Worm (Caenorhabditis elegans) whole organism, late embryonic: Measurements from ENCODE around the gene tag-89.

Experiments used
- C08G9.2 ChIP-seq: sonication (generic microtip); optimal IDR thresholded peaks from 2 replicates; lab custom pipeline; 2016; ENCODE audit warnings: mild to moderate bottlenecking, missing genetic modification characterization, moderate library complexity, missing compliant biosample characterization
- C38D4.7 ChIP-seq: fragments of 200-800 bp; sonication (Bioruptor generic); optimal IDR thresholded peaks from 2 replicates; lab custom pipeline; 2018; ENCODE audit warnings: mild to moderate bottlenecking, missing genetic modification characterization, moderate library complexity, missing compliant biosample characterization
- ama-1 ChIP-seq: fragments of 150-350 bp; optimal IDR thresholded peaks from 2 replicates; lab custom pipeline; 2014
- ceh-22 ChIP-seq: sonication (generic microtip); optimal IDR thresholded peaks from 2 replicates; lab custom pipeline; 2017; ENCODE audit warnings: missing biosample characterization, missing genetic modification characterization
- ceh-31 ChIP-seq: sonication (generic microtip); optimal IDR thresholded peaks from 2 replicates; lab custom pipeline; 2016; ENCODE audit warnings: missing genetic modification characterization, missing compliant biosample characterization
- ceh-45 ChIP-seq: fragments of 200-800 bp; sonication (Bioruptor generic); IDR thresholded peaks from 2 replicates; pipeline ENCODE4 v1.3.6; 2022; ENCODE audit warnings: missing genetic modification reagents, missing genetic modification characterization, missing compliant biosample characterization
- hlh-30 ChIP-seq: sonication (generic microtip); optimal IDR thresholded peaks from 2 replicates; lab custom pipeline; 2017; ENCODE audit warnings: antibody characterized with exemption, missing genetic modification characterization, missing compliant biosample characterization; ENCODE audit not compliant: insufficient read depth
- lin-11 ChIP-seq: fragments of 200-800 bp; sonication (Bioruptor generic); optimal IDR thresholded peaks from 2 replicates; lab custom pipeline; 2018; ENCODE audit warnings: mild to moderate bottlenecking, missing genetic modification characterization, missing compliant biosample characterization
- madf-2 ChIP-seq: sonication (generic microtip); optimal IDR thresholded peaks from 2 replicates; lab custom pipeline; 2017; ENCODE audit warnings: missing genetic modification characterization, missing compliant biosample characterization
- nhr-11 ChIP-seq: fragments of 150-350 bp; optimal IDR thresholded peaks from 2 replicates; lab custom pipeline; 2014; ENCODE audit warnings: missing biosample characterization, missing genetic modification characterization
- pat-9 ChIP-seq: fragments of 200-800 bp; sonication (Bioruptor generic); optimal IDR thresholded peaks from 2 replicates; lab custom pipeline; 2018; ENCODE audit warnings: mild to moderate bottlenecking, missing genetic modification characterization, moderate library complexity, missing compliant biosample characterization
- ttx-3 ChIP-seq: sonication (generic microtip); optimal IDR thresholded peaks from 2 replicates; lab custom pipeline; 2016; ENCODE audit warnings: missing genetic modification reagents, missing genetic modification characterization, missing compliant biosample characterization

ce11 chrIV:11394243-11394642, at the start of gene tag-89:
- TF ChIP-seq madf-2 (tag; lab: Kevin White, UChicago): no peak
- no peak for TF ChIP-seq nhr-11 (tag; lab: Kevin White, UChicago)
- no peak for TF ChIP-seq C08G9.2 (tag; lab: Kevin White, UChicago)
- TF ChIP-seq lin-11 (tag; lab: Kevin White, UChicago): no peak
- no peak for TF ChIP-seq ceh-45 (GFP tag; lab: Robert Waterston, UW)
- no peak for TF ChIP-seq hlh-30 (tag; lab: Kevin White, UChicago)
- no peak for TF ChIP-seq ama-1
- no peak for TF ChIP-seq pat-9 (tag; lab: Kevin White, UChicago)
- TF ChIP-seq ttx-3 (tag; lab: Kevin White, UChicago): no peak
- no peak for TF ChIP-seq ceh-22 (tag; lab: Kevin White, UChicago)
- no peak for TF ChIP-seq ceh-31 (tag; lab: Kevin White, UChicago)
- TF ChIP-seq C38D4.7 (GFP tag; lab: Kevin White, UChicago): no peak
